Worm (Caenorhabditis elegans) whole organism, L2 larva: ENCODE results near the gene tftc-5.

Experiments
- fos-1 ChIP-seq: fragments of 150-350 bp; optimal IDR thresholded peaks from 2 replicates; lab custom pipeline; 2014; ENCODE audit warnings: missing biosample characterization, missing genetic modification characterization
- unc-62 ChIP-seq: fragments of 150-350 bp; optimal IDR thresholded peaks from 2 replicates; lab custom pipeline; 2014; ENCODE audit warnings: missing biosample characterization, missing genetic modification reagents, missing genetic modification characterization

ce11 chrIII:3991362-3991761 is 30.6 kb upstream of the tftc-5 start:
- TF ChIP-seq unc-62 (GFP tag; lab: Kevin White, UChicago) (no peak), fos-1 (tag; lab: Kevin White, UChicago) (no peak)
